Fruit fly (Drosophila melanogaster): ENCODE data around the gene armi.
A peak's percentile ranks its signal among the peaks of the same experiment; 100 is the strongest.

Gene armi

DNA sequence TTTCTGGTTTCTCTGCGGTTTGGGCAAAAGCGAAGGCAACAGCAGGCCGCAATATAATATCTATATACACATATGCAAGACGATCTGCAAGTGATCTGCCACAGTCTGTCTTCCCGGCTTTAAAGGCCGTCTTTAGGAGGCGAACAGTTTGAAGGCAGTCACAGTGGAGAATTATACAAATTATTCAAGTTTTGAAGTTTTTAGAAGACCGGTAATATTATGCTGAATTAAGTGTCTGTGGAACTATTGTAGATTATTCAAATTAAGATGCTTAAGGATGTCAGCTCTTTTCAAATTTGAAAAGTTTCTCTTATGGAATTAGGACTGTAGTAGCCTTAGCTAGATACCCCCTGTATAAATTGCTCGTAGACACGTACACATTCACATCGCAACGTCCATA is 21.0 kb upstream of the armi start (continued):
- TF ChIP-seq CG11294 (GFP tag; IDR thresholded peaks at IDR 0.05) (no peak), Hr38 (GFP tag; optimal IDR thresholded peaks at IDR 0.05) (no peak), CG16779 (tag; optimal IDR thresholded peaks at IDR 0.05) (no peak), svp (GFP tag) (no peak), CG32006 (GFP tag; optimal IDR thresholded peaks at IDR 0.05) (peak; percentile 60), Eip93F (GFP tag; optimal IDR thresholded peaks at IDR 0.05) (no peak), net (GFP tag; optimal IDR thresholded peaks at IDR 0.05) (no peak), CG10669 (GFP tag; optimal IDR thresholded peaks at IDR 0.05) (no peak), CG34406 (GFP tag; optimal IDR thresholded peaks at IDR 0.05) (no peak), topi (GFP tag; optimal IDR thresholded peaks at IDR 0.05) (no peak), Lpt (GFP tag; optimal IDR thresholded peaks at IDR 0.05) (no peak), esn (GFP tag; optimal IDR thresholded peaks at IDR 0.05) (no peak), CG6808 (GFP tag; optimal IDR thresholded peaks at IDR 0.05) (no peak), fkh (GFP tag; optimal IDR thresholded peaks at IDR 0.05) (no peak), CG31627 (GFP tag; optimal IDR thresholded peaks at IDR 0.05) (no peak), CG10631 (GFP tag; optimal IDR thresholded peaks at IDR 0.05) (peak; percentile 20), OdsH (GFP tag; optimal IDR thresholded peaks at IDR 0.05) (peak; percentile 17), Ets21C (GFP tag; optimal IDR thresholded peaks at IDR 0.05) (no peak), cyc (GFP tag; optimal IDR thresholded peaks at IDR 0.05) (no peak), dac (GFP tag; optimal IDR thresholded peaks at IDR 0.05) (peak; percentile 14), dsx (GFP tag; optimal IDR thresholded peaks at IDR 0.05; ENCODE audit: poor library complexity, severe bottlenecking) (no peak), CG6854 (GFP tag; optimal IDR thresholded peaks at IDR 0.05) (no peak), CG8319 (GFP tag; optimal IDR thresholded peaks at IDR 0.05) (no peak), acj6 (GFP tag; optimal IDR thresholded peaks at IDR 0.05) (no peak), CG1621 (tag; optimal IDR thresholded peaks at IDR 0.05) (no peak)

dm6 chr3L:3441763-3442673 is 19.1 kb upstream of the armi start:
- peak; percentile 81 for TF ChIP-seq Ets96B (tag; optimal IDR thresholded peaks at IDR 0.05)
- TF ChIP-seq fkh (GFP tag; optimal IDR thresholded peaks at IDR 0.05): no peak
- TF ChIP-seq acj6 (GFP tag; optimal IDR thresholded peaks at IDR 0.05): peak; percentile 45
- TF ChIP-seq CG8632 (GFP tag; optimal IDR thresholded peaks at IDR 0.05): peak; percentile 49
- peak; percentile 3 for TF ChIP-seq Sox102F (GFP tag; optimal IDR thresholded peaks at IDR 0.05)
- TF ChIP-seq topi (GFP tag; optimal IDR thresholded peaks at IDR 0.05): peak; percentile 56
- TF ChIP-seq vri (GFP tag; optimal IDR thresholded peaks at IDR 0.05): peak; percentile 4
- peak; percentile 10 for TF ChIP-seq cyc (GFP tag; optimal IDR thresholded peaks at IDR 0.05)
- TF ChIP-seq OdsH (GFP tag; optimal IDR thresholded peaks at IDR 0.05): peak; percentile 15
- peak; percentile 5 for TF ChIP-seq CG34406 (GFP tag; optimal IDR thresholded peaks at IDR 0.05)
- peak; percentile 42; the same call in 2 of the 3 replicates for TF ChIP-seq CG6163 (GFP tag; IDR thresholded peaks at IDR 0.05)
- TF ChIP-seq CG6276 (GFP tag; optimal IDR thresholded peaks at IDR 0.05): no peak
- no peak for TF ChIP-seq Ets21C (GFP tag; optimal IDR thresholded peaks at IDR 0.05)
- TF ChIP-seq esn (GFP tag; optimal IDR thresholded peaks at IDR 0.05): peak; percentile 31
- peak; percentile 88 for TF ChIP-seq Eip78C (GFP tag)
- TF ChIP-seq Smox (GFP tag; optimal IDR thresholded peaks at IDR 0.05): peak; percentile 36
- no peak for TF ChIP-seq CG11762 (GFP tag; optimal IDR thresholded peaks at IDR 0.05; ENCODE audit: insufficient read depth)
- peak; percentile 58 for TF ChIP-seq CG10631 (GFP tag; optimal IDR thresholded peaks at IDR 0.05)
- peak; percentile 53 for TF ChIP-seq svp (GFP tag)
- TF ChIP-seq CG3919 (GFP tag; optimal IDR thresholded peaks at IDR 0.05): peak; percentile 61
- TF ChIP-seq ss (GFP tag; optimal IDR thresholded peaks at IDR 0.05): peak; percentile 55 to 79
- no peak for TF ChIP-seq CG6854 (GFP tag; optimal IDR thresholded peaks at IDR 0.05)
- TF ChIP-seq CG3032 (tag; optimal IDR thresholded peaks at IDR 0.05): peak; percentile 78
- TF ChIP-seq CG6792 (GFP tag; optimal IDR thresholded peaks at IDR 0.05): no peak
- TF ChIP-seq CG1621 (tag; optimal IDR thresholded peaks at IDR 0.05): peak; percentile 36
- TF ChIP-seq Blimp-1 (GFP tag; optimal IDR thresholded peaks at IDR 0.05): no peak
- TF ChIP-seq CG9139 (GFP tag; optimal IDR thresholded peaks at IDR 0.05): peak; percentile 26
- TF ChIP-seq CG11902 (GFP tag; optimal IDR thresholded peaks at IDR 0.05): no peak
- TF ChIP-seq CG31627 (GFP tag; optimal IDR thresholded peaks at IDR 0.05): peak; percentile 12
- TF ChIP-seq net (GFP tag; optimal IDR thresholded peaks at IDR 0.05): peak; percentile 24
- peak; percentile 37; the same call in 1 of the 3 replicates for TF ChIP-seq CG8119 (GFP tag; IDR thresholded peaks at IDR 0.05)
- peak; percentile 57 for TF ChIP-seq Met (GFP tag; optimal IDR thresholded peaks at IDR 0.05)
- peak; percentile 18 for TF ChIP-seq CG7368 (GFP tag; optimal IDR thresholded peaks at IDR 0.05)
- no peak for TF ChIP-seq CG15336 (GFP tag; IDR thresholded peaks at IDR 0.05)
- TF ChIP-seq achi (GFP tag; optimal IDR thresholded peaks at IDR 0.05): peak; percentile 56
- TF ChIP-seq lz (GFP tag; optimal IDR thresholded peaks at IDR 0.05): no peak
